Fruit fly (Drosophila melanogaster) whole organism, embryonic: ENCODE measurements around the gene cu.
A peak's percentile ranks its signal among the peaks of the same experiment; 100 is the strongest.

Experiments
- Atf6 ChIP-seq: fragments of 200-800 bp; sonication (Bioruptor generic); IDR thresholded peaks from 2 replicates; pipeline ENCODE4 v1.3.6; 2022; ENCODE audit warnings: missing biosample characterization, missing genetic modification characterization
- Awh ChIP-seq: fragments of 200-800 bp; sonication (Bioruptor generic); IDR thresholded peaks from 2 replicates; pipeline ENCODE4, ENCODE4 v1.3.6; 2022; ENCODE audit warnings: missing biosample characterization, missing genetic modification characterization
- CG10366 ChIP-seq: fragments of 200-800 bp; sonication (Bioruptor generic); IDR thresholded peaks from 2 replicates; pipeline ENCODE4 v1.3.6; 2022; ENCODE audit warnings: missing biosample characterization, missing genetic modification characterization
- CG12299 ChIP-seq: fragments of 200-800 bp; sonication (Bioruptor generic); optimal IDR thresholded peaks from 2 replicates; lab custom pipeline; 2018; ENCODE audit warnings: missing biosample characterization, mild to moderate bottlenecking, missing genetic modification characterization
- CG1603 ChIP-seq: fragments of 200-800 bp; sonication (Bioruptor generic); optimal IDR thresholded peaks from 2 replicates; lab custom pipeline; 2019; ENCODE audit warnings: missing biosample characterization, mild to moderate bottlenecking, missing genetic modification characterization, moderate library complexity
- CG17186 ChIP-seq: fragments of 200-800 bp; sonication (Bioruptor generic); optimal IDR thresholded peaks from 3 replicates; lab custom pipeline; 2017; ENCODE audit warnings: missing biosample characterization, missing genetic modification reagents, missing genetic modification characterization
- CG1792 ChIP-seq: fragments of 200-800 bp; sonication (Bioruptor generic); optimal IDR thresholded peaks from 2 replicates; lab custom pipeline; 2016; ENCODE audit warnings: missing biosample characterization, missing genetic modification characterization
- CG30403 ChIP-seq: fragments of 200-800 bp; sonication (Bioruptor generic); optimal IDR thresholded peaks from 3 replicates; lab custom pipeline; 2016; ENCODE audit warnings: missing biosample characterization, missing genetic modification characterization
- CG32532 ChIP-seq: fragments of 200-800 bp; sonication (Bioruptor generic); IDR thresholded peaks from 2 replicates; pipeline ENCODE4 v1.3.6; 2022; ENCODE audit warnings: missing biosample characterization, missing genetic modification characterization
- CG3407 ChIP-seq: fragments of 200-800 bp; sonication (Bioruptor generic); optimal IDR thresholded peaks from 2 replicates; lab custom pipeline; 2018; ENCODE audit warnings: missing biosample characterization, mild to moderate bottlenecking, missing genetic modification characterization
- CG3838 ChIP-seq: fragments of 200-800 bp; sonication (Bioruptor generic); optimal IDR thresholded peaks from 3 replicates; lab custom pipeline; 2016; ENCODE audit warnings: missing biosample characterization, missing genetic modification characterization
- CG4328 ChIP-seq: fragments of 200-800 bp; sonication (Bioruptor generic); optimal IDR thresholded peaks from 3 replicates; lab custom pipeline; 2017; ENCODE audit warnings: missing biosample characterization, missing genetic modification reagents, missing genetic modification characterization
- CG4360 ChIP-seq: fragments of 200-800 bp; sonication (Bioruptor generic); IDR thresholded peaks from 2 replicates; pipeline ENCODE4 v1.3.6; 2022; ENCODE audit warnings: missing biosample characterization, missing genetic modification characterization
- CG4424 ChIP-seq: fragments of 200-800 bp; sonication (Bioruptor generic); optimal IDR thresholded peaks from 3 replicates; lab custom pipeline; 2016; ENCODE audit warnings: missing biosample characterization, missing genetic modification characterization
- CG6272 ChIP-seq: fragments of 200-800 bp; sonication (Bioruptor generic); IDR thresholded peaks from 2 replicates; pipeline ENCODE4 v1.3.6; 2022; ENCODE audit warnings: missing biosample characterization, missing genetic modification characterization
- CG6813 ChIP-seq: fragments of 200-800 bp; sonication (Bioruptor generic); optimal IDR thresholded peaks from 2 replicates; lab custom pipeline; 2017; ENCODE audit warnings: missing biosample characterization, missing genetic modification characterization, mild to moderate bottlenecking, moderate library complexity, missing genetic modification reagents
- CG7745 ChIP-seq: fragments of 200-800 bp; sonication (Bioruptor generic); optimal IDR thresholded peaks from 2 replicates; lab custom pipeline; 2018; ENCODE audit warnings: missing biosample characterization, mild to moderate bottlenecking, missing genetic modification characterization, moderate library complexity
- Chrac-16 ChIP-seq: fragments of 200-800 bp; sonication (Bioruptor generic); optimal IDR thresholded peaks from 3 replicates; lab custom pipeline; 2016; ENCODE audit warnings: missing biosample characterization, missing genetic modification characterization
- D ChIP-seq, 2 experiments: fragments of 200-800 bp in 1 of 2; fragments of >200 bp in 1 of 2; sonication (Bioruptor generic) in 1 of 2; optimal IDR thresholded peaks; 2 replicates in 1 of 2; 3 replicates in 1 of 2; lab custom pipeline; 2017; ENCODE audit warnings: mild to moderate bottlenecking in 1 of 2, missing biosample characterization in 1 of 2, missing genetic modification characterization in 1 of 2, missing genetic modification reagents in 1 of 2
- Drgx ChIP-seq: fragments of 200-800 bp; sonication (Bioruptor generic); IDR thresholded peaks from 2 replicates; pipeline ENCODE4 v1.3.6; 2022; ENCODE audit warnings: missing biosample characterization, missing genetic modification characterization
- Hr39 ChIP-seq: fragments of >200 bp; optimal IDR thresholded peaks from 2 replicates; lab custom pipeline; 2017
- Jarid2 ChIP-seq: fragments of 200-800 bp; sonication (Bioruptor generic); optimal IDR thresholded peaks from 3 replicates; lab custom pipeline; 2017; ENCODE audit warnings: mild to moderate bottlenecking, missing biosample characterization, missing genetic modification reagents, missing genetic modification characterization
- Lim3 ChIP-seq: fragments of 200-800 bp; sonication (Bioruptor generic); IDR thresholded peaks from 2 replicates; pipeline ENCODE4 v1.3.6; 2022; ENCODE audit warnings: missing biosample characterization, missing genetic modification characterization
- PHDP ChIP-seq: fragments of 200-800 bp; sonication (Bioruptor generic); optimal IDR thresholded peaks from 3 replicates; lab custom pipeline; 2018; ENCODE audit warnings: missing biosample characterization, mild to moderate bottlenecking, missing genetic modification characterization, moderate library complexity
- Ssrp ChIP-seq: fragments of 200-800 bp; sonication (Bioruptor generic); optimal IDR thresholded peaks from 2 replicates; lab custom pipeline; 2018; ENCODE audit warnings: missing biosample characterization, mild to moderate bottlenecking, missing genetic modification characterization, moderate library complexity
- ac ChIP-seq: fragments of 200-800 bp; sonication (Bioruptor generic); optimal IDR thresholded peaks from 3 replicates; lab custom pipeline; 2017; ENCODE audit warnings: missing biosample characterization, mild to moderate bottlenecking, missing genetic modification characterization
- cas ChIP-seq: fragments of 200-800 bp; sonication (Bioruptor generic); IDR thresholded peaks from 2 replicates; pipeline ENCODE4 v1.3.6; 2022; ENCODE audit warnings: missing biosample characterization, missing genetic modification characterization
- chm ChIP-seq: fragments of 200-800 bp; sonication (Bioruptor generic); IDR thresholded peaks from 2 replicates; pipeline ENCODE4 v1.3.6; 2022; ENCODE audit warnings: missing biosample characterization, missing genetic modification characterization
- chn ChIP-seq: fragments of 200-800 bp; sonication (Bioruptor generic); optimal IDR thresholded peaks from 2 replicates; lab custom pipeline; 2016; ENCODE audit warnings: missing biosample characterization, missing genetic modification characterization
- da ChIP-seq: fragments of 200-800 bp; sonication (Bioruptor generic); optimal IDR thresholded peaks from 2 replicates; lab custom pipeline; 2016; ENCODE audit warnings: missing biosample characterization, missing genetic modification characterization
- eve ChIP-seq, 2 experiments: fragments of >200 bp; optimal IDR thresholded peaks; 2 replicates each; lab custom pipeline; 2017; ENCODE audit warnings: missing biosample characterization in 2 of 2, missing genetic modification characterization in 2 of 2
- exex ChIP-seq: fragments of 200-800 bp; sonication (Bioruptor generic); optimal IDR thresholded peaks from 4 replicates; lab custom pipeline; 2018; ENCODE audit warnings: missing biosample characterization, mild to moderate bottlenecking, missing genetic modification characterization, moderate library complexity
- eyg ChIP-seq: fragments of 200-800 bp; sonication (Bioruptor generic); optimal IDR thresholded peaks from 3 replicates; lab custom pipeline; 2016; ENCODE audit warnings: missing biosample characterization, missing genetic modification characterization
- fd3F ChIP-seq: fragments of 200-800 bp; sonication (Bioruptor generic); optimal IDR thresholded peaks from 2 replicates; lab custom pipeline; 2018; ENCODE audit warnings: missing biosample characterization, mild to moderate bottlenecking, missing genetic modification characterization, moderate library complexity
- fd96Cb ChIP-seq: fragments of 200-800 bp; sonication (Bioruptor generic); optimal IDR thresholded peaks from 2 replicates; lab custom pipeline; 2018; ENCODE audit warnings: missing biosample characterization, mild to moderate bottlenecking, missing genetic modification characterization, moderate library complexity
- gsb ChIP-seq: fragments of 200-800 bp; sonication (Bioruptor generic); IDR thresholded peaks from 2 replicates; pipeline ENCODE4 v1.3.6; 2022; ENCODE audit warnings: missing biosample characterization, missing genetic modification characterization
- gt ChIP-seq: fragments of 200-800 bp; sonication (Bioruptor generic); IDR thresholded peaks from 2 replicates; pipeline ENCODE4 v1.3.6; 2022; ENCODE audit warnings: missing biosample characterization, missing genetic modification characterization
- hth ChIP-seq: fragments of >200 bp; optimal IDR thresholded peaks from 2 replicates; lab custom pipeline; 2017; ENCODE audit warnings: inconsistent platforms
- kah ChIP-seq: fragments of 200-800 bp; sonication (Bioruptor generic); optimal IDR thresholded peaks from 2 replicates; lab custom pipeline; 2018; ENCODE audit warnings: missing biosample characterization, mild to moderate bottlenecking, missing genetic modification characterization
- klu ChIP-seq: fragments of 200-800 bp; sonication (Bioruptor generic); IDR thresholded peaks from 2 replicates; pipeline ENCODE4 v1.3.6; 2022; ENCODE audit warnings: missing biosample characterization, missing genetic modification characterization
- luna ChIP-seq: fragments of 200-800 bp; sonication (Bioruptor generic); optimal IDR thresholded peaks from 2 replicates; lab custom pipeline; 2016; ENCODE audit warnings: missing biosample characterization, missing genetic modification characterization
- mirr ChIP-seq: fragments of 200-800 bp; sonication (Bioruptor generic); optimal IDR thresholded peaks from 3 replicates; lab custom pipeline; 2018; ENCODE audit warnings: missing biosample characterization, mild to moderate bottlenecking, missing genetic modification characterization
- otp ChIP-seq: fragments of 200-800 bp; sonication (Bioruptor generic); IDR thresholded peaks from 3 replicates; pipeline ENCODE4, ENCODE4 v1.3.6; 2022; ENCODE audit warnings: missing biosample characterization, missing genetic modification characterization
- pros ChIP-seq: fragments of 200-800 bp; sonication (Bioruptor generic); optimal IDR thresholded peaks from 3 replicates; lab custom pipeline; 2019; ENCODE audit warnings: missing biosample characterization, mild to moderate bottlenecking, missing genetic modification characterization, moderate library complexity
- rib ChIP-seq: fragments of 200-800 bp; sonication (Bioruptor generic); IDR thresholded peaks from 2 replicates; pipeline ENCODE4 v1.3.6; 2022; ENCODE audit warnings: missing biosample characterization, missing genetic modification characterization
- sd ChIP-seq: fragments of 200-800 bp; sonication (Bioruptor generic); optimal IDR thresholded peaks from 3 replicates; lab custom pipeline; 2018; ENCODE audit warnings: missing biosample characterization, mild to moderate bottlenecking, missing genetic modification characterization, moderate library complexity

The cu gene

dm6 chr3R:11216156-11216630 lies 18.8 kb downstream of the cu start, which contains the start of the genes RpS25 and CG4820 (continued):
- TF ChIP-seq Hr39 (no peak), rib (GFP tag; lab: Robert Waterston, UW) (peak; percentile 67), Lim3 (GFP tag; lab: Robert Waterston, UW) (peak; percentile 28; the same call in 1 of the 2 replicates), hth (lab: Kevin White, UChicago) (no peak), CG4424 (peak; percentile 92), CG30403 (peak; percentile 85), CG1792 (GFP tag; lab: Kevin White, UChicago) (peak; percentile 84), gt (GFP tag; lab: Robert Waterston, UW) (peak; percentile 69; the same call in 1 of the 2 replicates), Chrac-16 (GFP tag; lab: Kevin White, UChicago) (peak; percentile 58), CG3407 (GFP tag; lab: Kevin White, UChicago) (peak; percentile 87), kah (GFP tag; lab: Kevin White, UChicago) (peak; percentile 85), da (GFP tag; lab: Kevin White, UChicago) (peak; percentile 86), otp (GFP tag; lab: Robert Waterston, UW) (peak; percentile 90), sd (tag; lab: Kevin White, UChicago) (peak; percentile 57), chn (peak; percentile 72), D (optimal IDR thresholded peaks at IDR 0.05; lab: Kevin White, UChicago) (no peak), D (GFP tag; optimal IDR thresholded peaks at IDR 0.05; lab: Kevin White, UChicago) (peak; percentile 86), CG3838 (peak; percentile 75), CG1603 (tag; lab: Kevin White, UChicago) (peak; percentile 97), luna (GFP tag; lab: Kevin White, UChicago) (peak; percentile 86), CG12299 (tag; lab: Kevin White, UChicago) (peak; percentile 90), eyg (GFP tag; lab: Kevin White, UChicago) (peak; percentile 94), exex (tag; lab: Kevin White, UChicago) (peak; percentile 69), CG32532 (peak; percentile 89), CG4328 (GFP tag; lab: Kevin White, UChicago) (peak; percentile 94), klu (GFP tag; lab: Robert Waterston, UW) (peak; percentile 59), Atf6 (GFP tag; lab: Robert Waterston, UW) (peak; percentile 89), PHDP (peak; percentile 91), Ssrp (tag; lab: Kevin White, UChicago) (peak; percentile 81), fd96Cb (tag; lab: Kevin White, UChicago) (peak; percentile 73), fd3F (peak; percentile 85), Jarid2 (peak; percentile 75), pros (GFP tag; lab: Kevin White, UChicago) (peak; percentile 2), Awh (GFP tag; lab: Robert Waterston, UW) (peak; percentile 78), CG10366 (GFP tag; lab: Robert Waterston, UW) (peak; percentile 76), mirr (GFP tag; lab: Kevin White, UChicago) (peak; percentile 98), CG17186 (GFP tag; lab: Kevin White, UChicago) (peak; percentile 98), CG4360 (GFP tag; lab: Robert Waterston, UW) (0 out of 2 replicates have a peak, but pooled peaks have one; percentile 37), cas (peak; percentile 69), CG7745 (tag; lab: Kevin White, UChicago) (peak; percentile 39), eve (GFP tag; optimal IDR thresholded peaks at IDR 0.05; lab: Kevin White, UChicago) (no peak), CG6813 (GFP tag; lab: Kevin White, UChicago) (peak; percentile 92), ac (GFP tag; lab: Kevin White, UChicago) (peak; percentile 82), gsb (peak; percentile 66), CG6272 (GFP tag; lab: Robert Waterston, UW) (peak; percentile 77), chm (GFP tag; lab: Robert Waterston, UW) (peak; percentile 90), Drgx (GFP tag; lab: Robert Waterston, UW) (peak; percentile 60)
